Fruit fly (Drosophila melanogaster) whole organism, embryonic: ENCODE data around the gene Uck.
A peak's percentile ranks its signal among the peaks of the same experiment; 100 is the strongest.

Experiments used
- Adf1 ChIP-seq: fragments of 200-800 bp; sonication (Bioruptor generic); IDR thresholded peaks from 2 replicates; pipeline ENCODE4 v1.3.6; 2022; ENCODE audit warnings: missing biosample characterization, missing genetic modification characterization
- Atf3 ChIP-seq: fragments of 200-800 bp; sonication (Bioruptor generic); optimal IDR thresholded peaks from 3 replicates; lab custom pipeline; 2016; ENCODE audit warnings: missing biosample characterization, missing genetic modification characterization
- BtbVII ChIP-seq: fragments of 200-800 bp; sonication (Bioruptor generic); optimal IDR thresholded peaks from 3 replicates; lab custom pipeline; 2017; ENCODE audit warnings: missing biosample characterization, mild to moderate bottlenecking, missing genetic modification characterization
- Bteb2 ChIP-seq: fragments of 200-800 bp; sonication (Bioruptor generic); optimal IDR thresholded peaks from 2 replicates; lab custom pipeline; 2016; ENCODE audit warnings: missing biosample characterization, missing genetic modification characterization
- CG10209 ChIP-seq: fragments of 200-800 bp; sonication (Bioruptor generic); optimal IDR thresholded peaks from 3 replicates; lab custom pipeline; 2017; ENCODE audit warnings: missing biosample characterization, mild to moderate bottlenecking, missing genetic modification characterization, missing genetic modification reagents
- CG11456 ChIP-seq: fragments of 200-800 bp; sonication (Bioruptor generic); IDR thresholded peaks from 3 replicates; pipeline ENCODE4 v1.3.6; 2022; ENCODE audit warnings: missing biosample characterization, missing genetic modification characterization
- CG13775 ChIP-seq: fragments of 200-800 bp; sonication (Bioruptor generic); optimal IDR thresholded peaks from 3 replicates; lab custom pipeline; 2017; ENCODE audit warnings: missing biosample characterization, mild to moderate bottlenecking, missing genetic modification characterization
- CG14860 ChIP-seq: fragments of 200-800 bp; sonication (Bioruptor generic); IDR thresholded peaks from 3 replicates; pipeline ENCODE4 v1.3.6; 2022; ENCODE audit warnings: missing biosample characterization, missing genetic modification characterization; ENCODE audit not compliant: partially characterized antibody
- CG1603 ChIP-seq: fragments of 200-800 bp; sonication (Bioruptor generic); optimal IDR thresholded peaks from 2 replicates; lab custom pipeline; 2019; ENCODE audit warnings: missing biosample characterization, mild to moderate bottlenecking, missing genetic modification characterization, moderate library complexity
- CG17385 ChIP-seq: fragments of 200-800 bp; sonication (Bioruptor generic); optimal IDR thresholded peaks from 3 replicates; lab custom pipeline; 2018; ENCODE audit warnings: missing biosample characterization, mild to moderate bottlenecking, missing genetic modification characterization
- CG18011 ChIP-seq: fragments of 200-800 bp; sonication (Bioruptor generic); optimal IDR thresholded peaks from 2 replicates; lab custom pipeline; 2017; ENCODE audit warnings: missing biosample characterization, missing genetic modification characterization, mild to moderate bottlenecking, moderate library complexity, missing genotype
- CG18619 ChIP-seq: fragments of 200-800 bp; sonication (Bioruptor generic); optimal IDR thresholded peaks from 3 replicates; lab custom pipeline; 2017; ENCODE audit warnings: missing biosample characterization, mild to moderate bottlenecking, missing genetic modification characterization
- CG2120 ChIP-seq: fragments of 200-800 bp; sonication (Bioruptor generic); optimal IDR thresholded peaks from 3 replicates; lab custom pipeline; 2016; ENCODE audit warnings: missing biosample characterization, missing genetic modification characterization
- CG34224 ChIP-seq: fragments of 200-800 bp; sonication (Bioruptor generic); IDR thresholded peaks from 3 replicates; pipeline ENCODE4 v1.3.6; 2022; ENCODE audit warnings: missing biosample characterization, missing genetic modification characterization; ENCODE audit not compliant: partially characterized antibody
- CG34422 ChIP-seq: fragments of 200-800 bp; sonication (Bioruptor generic); IDR thresholded peaks from 3 replicates; pipeline ENCODE4 v1.3.6; 2022; ENCODE audit warnings: missing biosample characterization, missing genetic modification characterization
- CG4617 ChIP-seq: fragments of 200-800 bp; sonication (Bioruptor generic); optimal IDR thresholded peaks from 3 replicates; lab custom pipeline; 2016; ENCODE audit warnings: missing biosample characterization, missing genetic modification characterization, borderline replicate concordance
- CG5953 ChIP-seq: fragments of 200-800 bp; sonication (Bioruptor generic); IDR thresholded peaks from 2 replicates; pipeline ENCODE4 v1.3.6; 2022; ENCODE audit warnings: missing biosample characterization, missing genetic modification characterization
- CG6854 ChIP-seq: fragments of 200-800 bp; sonication (Bioruptor generic); optimal IDR thresholded peaks from 3 replicates; lab custom pipeline; 2017; ENCODE audit warnings: missing biosample characterization, mild to moderate bottlenecking, missing genetic modification characterization
- CG7839 ChIP-seq: fragments of 200-800 bp; sonication (Bioruptor generic); optimal IDR thresholded peaks from 3 replicates; lab custom pipeline; 2018; ENCODE audit warnings: missing biosample characterization, mild to moderate bottlenecking, missing genetic modification characterization, moderate library complexity
- CTCF ChIP-seq: fragments of 200-800 bp; sonication (Bioruptor generic); optimal IDR thresholded peaks from 2 replicates; lab custom pipeline; 2017; ENCODE audit warnings: missing biosample characterization, mild to moderate bottlenecking, missing genetic modification characterization, moderate library complexity
- Dll ChIP-seq: fragments of 200-800 bp; sonication (Bioruptor generic); IDR thresholded peaks from 4 replicates; pipeline ENCODE4 v1.3.6; 2022; ENCODE audit warnings: missing biosample characterization, missing genetic modification characterization; ENCODE audit not compliant: partially characterized antibody
- Doc3 ChIP-seq: fragments of 200-800 bp; sonication (Bioruptor generic); IDR thresholded peaks from 3 replicates; pipeline ENCODE4 v1.3.6; 2022; ENCODE audit warnings: missing biosample characterization, missing genetic modification characterization; ENCODE audit not compliant: partially characterized antibody
- Drgx ChIP-seq: fragments of 200-800 bp; sonication (Bioruptor generic); IDR thresholded peaks from 2 replicates; pipeline ENCODE4 v1.3.6; 2022; ENCODE audit warnings: missing biosample characterization, missing genetic modification characterization
- Fer1 ChIP-seq: fragments of 200-800 bp; sonication (Bioruptor generic); optimal IDR thresholded peaks from 2 replicates; lab custom pipeline; 2017; ENCODE audit warnings: missing biosample characterization, mild to moderate bottlenecking, missing genetic modification characterization
- MBD-R2 ChIP-seq: fragments of 200-800 bp; sonication (Bioruptor generic); IDR thresholded peaks from 2 replicates; pipeline ENCODE4 v1.3.6; 2022; ENCODE audit warnings: missing biosample characterization, missing genetic modification characterization
- MESR4 ChIP-seq: fragments of 200-800 bp; sonication (Bioruptor generic); optimal IDR thresholded peaks from 2 replicates; lab custom pipeline; 2018; ENCODE audit warnings: missing biosample characterization, mild to moderate bottlenecking, missing genetic modification characterization, moderate library complexity
- Vsx1 ChIP-seq: fragments of 200-800 bp; sonication (Bioruptor generic); optimal IDR thresholded peaks from 2 replicates; lab custom pipeline; 2017; ENCODE audit warnings: missing biosample characterization, mild to moderate bottlenecking, missing genetic modification characterization, missing genetic modification reagents
- btn ChIP-seq: fragments of 200-800 bp; sonication (Bioruptor generic); optimal IDR thresholded peaks from 2 replicates; lab custom pipeline; 2016; ENCODE audit warnings: missing biosample characterization, missing genetic modification characterization
- chinmo ChIP-seq: fragments of 200-800 bp; sonication (Bioruptor generic); IDR thresholded peaks from 4 replicates; pipeline ENCODE4 v1.3.6; 2022; ENCODE audit warnings: missing biosample characterization, missing genetic modification characterization; ENCODE audit not compliant: partially characterized antibody
- eyg ChIP-seq: fragments of 200-800 bp; sonication (Bioruptor generic); optimal IDR thresholded peaks from 3 replicates; lab custom pipeline; 2016; ENCODE audit warnings: missing biosample characterization, missing genetic modification characterization
- hbn ChIP-seq: fragments of 200-800 bp; sonication (Bioruptor generic); IDR thresholded peaks from 2 replicates; pipeline ENCODE4 v1.3.6; 2022; ENCODE audit warnings: missing biosample characterization, missing genetic modification characterization; ENCODE audit not compliant: partially characterized antibody
- hth ChIP-seq: fragments of >200 bp; optimal IDR thresholded peaks from 2 replicates; lab custom pipeline; 2017; ENCODE audit warnings: inconsistent platforms
- insv ChIP-seq, 2 experiments: fragments of 200-800 bp; sonication (Bioruptor generic); optimal IDR thresholded peaks; 3 replicates each; lab custom pipeline; 2016 to 2018; ENCODE audit warnings: missing biosample characterization in 2 of 2, missing genetic modification characterization in 2 of 2
- lilli ChIP-seq: fragments of 200-800 bp; sonication (Bioruptor generic); optimal IDR thresholded peaks from 3 replicates; lab custom pipeline; 2016; ENCODE audit warnings: missing biosample characterization, missing genetic modification characterization
- lov ChIP-seq, 2 experiments: fragments of 200-800 bp in 1 of 2; fragments of >200 bp in 1 of 2; sonication (Bioruptor generic) in 1 of 2; IDR thresholded peaks in 1 of 2; optimal IDR thresholded peaks in 1 of 2; 2 replicates in 1 of 2; 3 replicates in 1 of 2; pipeline versions ENCODE4 v1.3.6 to Lab custom; 2017 to 2022; ENCODE audit warnings: missing biosample characterization in 1 of 2, missing genetic modification characterization in 1 of 2
- odd ChIP-seq: fragments of 200-800 bp; sonication (Bioruptor generic); optimal IDR thresholded peaks from 2 replicates; lab custom pipeline; 2017; ENCODE audit warnings: missing biosample characterization, mild to moderate bottlenecking, missing genetic modification characterization
- repo ChIP-seq: fragments of 200-800 bp; sonication (Bioruptor generic); optimal IDR thresholded peaks from 2 replicates; lab custom pipeline; 2016; ENCODE audit warnings: missing biosample characterization, missing genetic modification characterization
- rib ChIP-seq: fragments of 200-800 bp; sonication (Bioruptor generic); IDR thresholded peaks from 2 replicates; pipeline ENCODE4 v1.3.6; 2022; ENCODE audit warnings: missing biosample characterization, missing genetic modification characterization
- tll ChIP-seq, 2 experiments: fragments of 200-800 bp in 1 of 2; fragments of >200 bp in 1 of 2; sonication (Bioruptor generic) in 1 of 2; optimal IDR thresholded peaks; 2 replicates each; lab custom pipeline; 2017 to 2019; ENCODE audit warnings: missing biosample characterization in 2 of 2, missing genetic modification characterization in 2 of 2, mild to moderate bottlenecking in 1 of 2, moderate library complexity in 1 of 2
- unc-4 ChIP-seq: fragments of 200-800 bp; sonication (Bioruptor generic); IDR thresholded peaks from 2 replicates; pipeline ENCODE4 v1.3.6; 2022; ENCODE audit warnings: missing biosample characterization, missing genetic modification characterization; ENCODE audit not compliant: partially characterized antibody

Uck gene

dm6 chr3R:24318217-24319082 lies 28.5 kb downstream of the Uck start, which contains the start of the genes Nab2 and BRWD3 (continued):
- TF ChIP-seq CG18619 (GFP tag; lab: Kevin White, UChicago) (peak; percentile 45), CG10209 (GFP tag; lab: Kevin White, UChicago) (no peak), btn (no peak), CG34422 (GFP tag; lab: Robert Waterston, UW) (peak; percentile 45; the same call in 2 of the 3 replicates), insv (GFP tag; optimal IDR thresholded peaks at IDR 0.05; lab: Kevin White, UChicago) (no peak), CG18011 (no peak), Drgx (GFP tag; lab: Robert Waterston, UW) (no peak), CG7839 (no peak)

dm6 chr3R:24319083-24319381 lies 29.1 kb downstream of the Uck start:
- TF ChIP-seq CG2120: no peak
- peak; percentile 51 for TF ChIP-seq CG17385 (GFP tag; lab: Kevin White, UChicago)
- TF ChIP-seq CG13775 (GFP tag; lab: Kevin White, UChicago): no peak
- TF ChIP-seq Fer1 (GFP tag; lab: Kevin White, UChicago): no peak
- 0 out of 2 replicates have a peak, but pooled peaks have one; percentile 10 for TF ChIP-seq hbn (GFP tag; lab: Robert Waterston, UW)
- TF ChIP-seq Bteb2 (GFP tag; lab: Kevin White, UChicago): no peak
- no peak for TF ChIP-seq eyg (GFP tag; lab: Kevin White, UChicago)
- TF ChIP-seq CG5953 (GFP tag; lab: Robert Waterston, UW): no peak
- TF ChIP-seq lilli (GFP tag; lab: Kevin White, UChicago): no peak
- 0 out of 3 replicates have a peak, but pooled peaks have one; percentile 43 for TF ChIP-seq Doc3 (GFP tag; lab: Robert Waterston, UW)
- TF ChIP-seq odd: no peak
- peak; percentile 59 for TF ChIP-seq MESR4
- no peak for TF ChIP-seq CG18619 (GFP tag; lab: Kevin White, UChicago)
- TF ChIP-seq Drgx (GFP tag; lab: Robert Waterston, UW): peak; percentile 48
- no peak for TF ChIP-seq repo (GFP tag; lab: Kevin White, UChicago)
- TF ChIP-seq Vsx1: no peak
- peak; percentile 9; the same call in 2 of the 3 replicates for TF ChIP-seq CG34224 (GFP tag; lab: Robert Waterston, UW)
- TF ChIP-seq CG1603 (tag; lab: Kevin White, UChicago): no peak
- TF ChIP-seq Dll: peak; percentile 17; the same call in 2 of the 4 replicates
- TF ChIP-seq CG34422 (GFP tag; lab: Robert Waterston, UW): 0 out of 3 replicates have a peak, but pooled peaks have one; percentile 5
- TF ChIP-seq BtbVII (GFP tag; lab: Kevin White, UChicago): no peak
- no peak for TF ChIP-seq tll (GFP tag; optimal IDR thresholded peaks at IDR 0.05; lab: Kevin White, UChicago)
- TF ChIP-seq chinmo: peak; percentile 81; the same call in 1 of the 4 replicates
- peak; percentile 55 for TF ChIP-seq MBD-R2 (GFP tag; lab: Robert Waterston, UW)
- TF ChIP-seq CG14860 (GFP tag; lab: Robert Waterston, UW): 0 out of 3 replicates have a peak, but pooled peaks have one; percentile 30
- no peak for TF ChIP-seq lov (optimal IDR thresholded peaks at IDR 0.05; lab: Kevin White, UChicago)
- no peak for TF ChIP-seq lov (GFP tag; IDR thresholded peaks at IDR 0.05; lab: Robert Waterston, UW)
- peak; percentile 52 for TF ChIP-seq CG4617 (GFP tag; lab: Kevin White, UChicago)
- TF ChIP-seq CTCF: no peak
- 0 out of 2 replicates have a peak, but pooled peaks have one; percentile 10 for TF ChIP-seq unc-4 (GFP tag; lab: Robert Waterston, UW)
- TF ChIP-seq rib (GFP tag; lab: Robert Waterston, UW): 0 out of 2 replicates have a peak, but pooled peaks have one; percentile 31
- TF ChIP-seq CG11456 (GFP tag; lab: Robert Waterston, UW): no peak
- TF ChIP-seq hth (lab: Kevin White, UChicago): no peak
- TF ChIP-seq Atf3 (GFP tag; lab: Kevin White, UChicago): no peak
- TF ChIP-seq CG6854 (GFP tag; lab: Kevin White, UChicago): no peak
- TF ChIP-seq Adf1 (GFP tag; lab: Robert Waterston, UW): no peak
